Fruit fly (Drosophila melanogaster): ENCODE data around the gene Elp1.
A peak's percentile ranks its signal among the peaks of the same experiment; 100 is the strongest.

The Elp1 gene

dm6 chr3R:11623025-11623424, 27.7 kb upstream of the Elp1 start, which contains the start of gene CG14711 (continued):
- TF ChIP-seq ato (GFP tag; IDR thresholded peaks at IDR 0.05; ENCODE audit: partially characterized antibody) = no peak; the same call in none of the 2 replicates
- peak; percentile 78 for TF ChIP-seq CG2889 (GFP tag; IDR thresholded peaks at IDR 0.05)
- peak; percentile 73 for TF ChIP-seq chm (GFP tag; IDR thresholded peaks at IDR 0.05)
- TF ChIP-seq Ada2b (GFP tag; IDR thresholded peaks at IDR 0.05) = peak; percentile 82
- no peak for TF ChIP-seq da (GFP tag; optimal IDR thresholded peaks at IDR 0.05)
- TF ChIP-seq CG17568 (GFP tag; optimal IDR thresholded peaks at IDR 0.05) = no peak
- TF ChIP-seq NFAT (GFP tag; IDR thresholded peaks at IDR 0.05) = peak; percentile 84
- TF ChIP-seq Sox100B (GFP tag; optimal IDR thresholded peaks at IDR 0.05) = no peak
- peak; percentile 88 for TF ChIP-seq CG13894 (tag; optimal IDR thresholded peaks at IDR 0.05)
- TF ChIP-seq lola (GFP tag; optimal IDR thresholded peaks at IDR 0.05) = peak in 1 of 3 experiments; percentile 81
- TF ChIP-seq CG8089 (GFP tag; optimal IDR thresholded peaks at IDR 0.05) = peak; percentile 63
- TF ChIP-seq wek (GFP tag; optimal IDR thresholded peaks at IDR 0.05) = peak; percentile 32
- TF ChIP-seq Opbp (GFP tag; IDR thresholded peaks at IDR 0.05; ENCODE audit: partially characterized antibody) = peak; percentile 59; the same call in 2 of the 3 replicates
- no peak for TF ChIP-seq CG15011 (GFP tag; optimal IDR thresholded peaks at IDR 0.05)
- TF ChIP-seq ERR (GFP tag; optimal IDR thresholded peaks at IDR 0.05) = no peak
- peak; percentile 86 for TF ChIP-seq ind (GFP tag; optimal IDR thresholded peaks at IDR 0.05)
- no peak for TF ChIP-seq CG14965 (GFP tag; optimal IDR thresholded peaks at IDR 0.05; ENCODE audit: borderline replicate concordance)
- peak; percentile 80 for TF ChIP-seq Awh (GFP tag; IDR thresholded peaks at IDR 0.05)
- TF ChIP-seq YL-1 (GFP tag; optimal IDR thresholded peaks at IDR 0.05) = peak; percentile 91
- peak; percentile 62 for TF ChIP-seq CG3407 (GFP tag; optimal IDR thresholded peaks at IDR 0.05)
- peak; percentile 86 for TF ChIP-seq CG15514 (GFP tag; optimal IDR thresholded peaks at IDR 0.05)
- TF ChIP-seq HLH54F (GFP tag; optimal IDR thresholded peaks at IDR 0.05) = peak; percentile 61
- TF ChIP-seq CG3163 (GFP tag; optimal IDR thresholded peaks at IDR 0.05) = peak; percentile 6
- peak; percentile 79 for TF ChIP-seq CG10147 (GFP tag; optimal IDR thresholded peaks at IDR 0.05)
- TF ChIP-seq bsh (GFP tag; optimal IDR thresholded peaks at IDR 0.05) = peak in 1 of 2 experiments; percentile 91
- peak; percentile 60 for TF ChIP-seq CG8944 (GFP tag; optimal IDR thresholded peaks at IDR 0.05)
- TF ChIP-seq bcd (GFP tag; optimal IDR thresholded peaks at IDR 0.05) = peak; percentile 80
- peak; percentile 84 for TF ChIP-seq CG3065 (GFP tag; optimal IDR thresholded peaks at IDR 0.05)
- peak; percentile 65 for TF ChIP-seq Dip3 (GFP tag; optimal IDR thresholded peaks at IDR 0.05)
- peak; percentile 39 for TF ChIP-seq maf-S (GFP tag; optimal IDR thresholded peaks at IDR 0.05)
- TF ChIP-seq CG13424 (tag; optimal IDR thresholded peaks at IDR 0.05) = peak; percentile 91
- no peak; the same call in 1 of the 2 replicates for TF ChIP-seq ro (GFP tag; IDR thresholded peaks at IDR 0.05)
- TF ChIP-seq ssp (GFP tag; IDR thresholded peaks at IDR 0.05) = peak; percentile 52
- TF ChIP-seq CG13123 (GFP tag; optimal IDR thresholded peaks at IDR 0.05) = peak; percentile 68
- peak; percentile 86 for TF ChIP-seq Chrac-16 (GFP tag; optimal IDR thresholded peaks at IDR 0.05)
- TF ChIP-seq Blimp-1 (GFP tag; optimal IDR thresholded peaks at IDR 0.05) = no peak
- TF ChIP-seq ab (GFP tag; optimal IDR thresholded peaks at IDR 0.05) = no peak
- TF ChIP-seq CG1602 (GFP tag; optimal IDR thresholded peaks at IDR 0.05) = peak; percentile 85
- TF ChIP-seq hb (GFP tag; IDR thresholded peaks at IDR 0.05; ENCODE audit: partially characterized antibody) = peak; percentile 77; the same call in 2 of the 3 replicates
- TF ChIP-seq btn (GFP tag; optimal IDR thresholded peaks at IDR 0.05) = peak; percentile 8
- peak; percentile 79 for TF ChIP-seq salm (tag; optimal IDR thresholded peaks at IDR 0.05)
- peak; percentile 46; the same call in 1 of the 2 replicates for TF ChIP-seq ham (GFP tag; IDR thresholded peaks at IDR 0.05)
- peak; percentile 56 for TF ChIP-seq kah (GFP tag; optimal IDR thresholded peaks at IDR 0.05)
- TF ChIP-seq HLH3B (GFP tag; IDR thresholded peaks at IDR 0.05) = peak; percentile 82
- peak; percentile 72 for TF ChIP-seq cato (GFP tag; optimal IDR thresholded peaks at IDR 0.05; ENCODE audit: borderline replicate concordance)
- no peak for TF ChIP-seq bigmax (GFP tag; optimal IDR thresholded peaks at IDR 0.05)
- TF ChIP-seq mld (GFP tag; IDR thresholded peaks at IDR 0.05; ENCODE audit: partially characterized antibody) = no peak; the same call in 2 of the 3 replicates
- TF ChIP-seq Atf6 (GFP tag; IDR thresholded peaks at IDR 0.05) = peak; percentile 90
- TF ChIP-seq Med (GFP tag) = peak; percentile 94
- TF ChIP-seq CG9215 (GFP tag; IDR thresholded peaks at IDR 0.05) = peak; percentile 66
